Worm (Caenorhabditis elegans): ENCODE results near the gene phf-15.
A peak's percentile ranks its signal among the peaks of the same experiment; 100 is the strongest.

The phf-15 gene

ce11 chrIII:3351091-3351490 lies 28.4 kb downstream of the phf-15 start:
- no peak for TF ChIP-seq nhr-28 (tag; optimal IDR thresholded peaks at IDR 0.05)
- no peak for TF ChIP-seq ZK546.5 (tag; optimal IDR thresholded peaks at IDR 0.05)
- TF ChIP-seq D1046.2 (GFP tag; IDR thresholded peaks at IDR 0.05): no peak
- no peak for TF ChIP-seq rbr-2 (tag; optimal IDR thresholded peaks at IDR 0.05)
- no peak for TF ChIP-seq unc-39 (tag; optimal IDR thresholded peaks at IDR 0.05)
- TF ChIP-seq php-3 (GFP tag; IDR thresholded peaks at IDR 0.05): no peak
- TF ChIP-seq daf-16 (GFP tag; optimal IDR thresholded peaks at IDR 0.05): no peak
- no peak for TF ChIP-seq daf-16 (tag; optimal IDR thresholded peaks at IDR 0.05)
- TF ChIP-seq dmd-9 (GFP tag; IDR thresholded peaks at IDR 0.05): no peak
- TF ChIP-seq hif-1 (tag; optimal IDR thresholded peaks at IDR 0.05): no peak
- TF ChIP-seq F37D6.2 (tag; optimal IDR thresholded peaks at IDR 0.05): no peak
- no peak for TF ChIP-seq Y105C5A.15 (GFP tag; IDR thresholded peaks at IDR 0.05)
- TF ChIP-seq duxl-1 (tag; optimal IDR thresholded peaks at IDR 0.05; ENCODE audit: poor library complexity): no peak
- TF ChIP-seq ZK337.2 (GFP tag; IDR thresholded peaks at IDR 0.05): no peak
- TF ChIP-seq ceh-32 (tag; optimal IDR thresholded peaks at IDR 0.05; ENCODE audit: poor library complexity): no peak

- no peak for TF ChIP-seq nhr-6 (tag; optimal IDR thresholded peaks at IDR 0.05)
- no peak for TF ChIP-seq lin-1 (GFP tag; IDR thresholded peaks at IDR 0.05)
- no peak for TF ChIP-seq daf-19 (GFP tag; conservative IDR thresholded peaks at IDR 0.05)
- TF ChIP-seq mxl-3 (GFP tag; optimal IDR thresholded peaks at IDR 0.05): no peak
- TF ChIP-seq F49E8.2 (tag; optimal IDR thresholded peaks at IDR 0.05; ENCODE audit: borderline replicate concordance): no peak
- TF ChIP-seq dmd-9 (GFP tag; IDR thresholded peaks at IDR 0.05): no peak
- no peak for TF ChIP-seq egl-43 (GFP tag; IDR thresholded peaks at IDR 0.05)
- no peak for TF ChIP-seq mxl-2 (GFP tag; conservative IDR thresholded peaks at IDR 0.05)
- TF ChIP-seq tra-1 (GFP tag; IDR thresholded peaks at IDR 0.05): no peak
- TF ChIP-seq nhr-77 (tag; optimal IDR thresholded peaks at IDR 0.05): no peak
- TF ChIP-seq lin-13 (GFP tag; optimal IDR thresholded peaks at IDR 0.05): no peak
These were observed 29.0 kb downstream of the phf-15 start for ce11 chrIII:3351672-3352071.

ce11 chrIII:3355791-3356190 lies 33.1 kb downstream of the phf-15 start:
- TF ChIP-seq snpc-1.2 (GFP tag; IDR thresholded peaks at IDR 0.05) (no peak), F10B5.3 (tag; optimal IDR thresholded peaks at IDR 0.05) (no peak), nhr-6 (tag; optimal IDR thresholded peaks at IDR 0.05) (no peak), T20F7.1 (GFP tag; optimal IDR thresholded peaks at IDR 0.05) (no peak), jun-1 (tag; optimal IDR thresholded peaks at IDR 0.05) (no peak), nhr-28 (tag; optimal IDR thresholded peaks at IDR 0.05) (peak; percentile 20), dpl-1 (GFP tag; optimal IDR thresholded peaks at IDR 0.05) (no peak), ZK546.5 (tag; optimal IDR thresholded peaks at IDR 0.05) (no peak), unc-62 (GFP tag; optimal IDR thresholded peaks at IDR 0.05 in 1 of 2) (peak in 1 of 2 experiments; percentile 47), unc-62 (tag; optimal IDR thresholded peaks at IDR 0.05) (no peak), Y105C5A.15 (GFP tag; IDR thresholded peaks at IDR 0.05) (no peak), madf-9 (GFP tag; conservative IDR thresholded peaks at IDR 0.05) (no peak)

ce11 chrIII:3360067-3360466 lies 37.4 kb downstream of the phf-15 start:
- TF ChIP-seq ceh-44 (GFP tag; IDR thresholded peaks at IDR 0.05) (no peak), attf-4 (tag; optimal IDR thresholded peaks at IDR 0.05) (no peak), F10B5.3 (tag; optimal IDR thresholded peaks at IDR 0.05) (no peak), lin-39 (tag; optimal IDR thresholded peaks at IDR 0.05) (no peak), mxl-3 (GFP tag; optimal IDR thresholded peaks at IDR 0.05) (no peak), vab-7 (GFP tag; IDR thresholded peaks at IDR 0.05) (no peak), mep-1 (tag; optimal IDR thresholded peaks at IDR 0.05) (no peak), pqm-1 (tag; optimal IDR thresholded peaks at IDR 0.05) (no peak), mxl-2 (GFP tag; conservative IDR thresholded peaks at IDR 0.05) (no peak), T26A8.4 (GFP tag; IDR thresholded peaks at IDR 0.05) (no peak), ctbp-1 (GFP tag; IDR thresholded peaks at IDR 0.05) (no peak), lin-15B (tag; optimal IDR thresholded peaks at IDR 0.05) (no peak), set-16 (GFP tag; IDR thresholded peaks at IDR 0.05) (no peak), hif-1 (tag; optimal IDR thresholded peaks at IDR 0.05) (no peak)

Data from whole organism, L4 larva.